Fruit fly (Drosophila melanogaster): ENCODE data around the gene CG31142.

The CG31142 gene

dm6 chr3R:23922502-23923350, 6.3 kb upstream of the CG31142 start, which contains the start of the genes sba and CG31141 (continued):
- TF ChIP-seq ranshi (GFP tag; IDR thresholded peaks at IDR 0.05) (no peak), CG2199 (GFP tag; IDR thresholded peaks at IDR 0.05) (no peak), danr (GFP tag; IDR thresholded peaks at IDR 0.05) (no peak), GATAe (GFP tag; conservative IDR thresholded peaks at IDR 0.05) (no peak), peb (GFP tag; IDR thresholded peaks at IDR 0.05) (no peak), Rfx (GFP tag; IDR thresholded peaks at IDR 0.05) (peak; percentile 40; the same call in 1 of the 2 replicates), CG17912 (GFP tag; optimal IDR thresholded peaks at IDR 0.05) (peak; percentile 46), CG30403 (GFP tag; optimal IDR thresholded peaks at IDR 0.05) (no peak), schlank (tag; optimal IDR thresholded peaks at IDR 0.05) (peak; percentile 2), CHES-1-like (GFP tag; optimal IDR thresholded peaks at IDR 0.05) (peak; percentile 13), crp (GFP tag; optimal IDR thresholded peaks at IDR 0.05) (no peak), CG7928 (GFP tag; optimal IDR thresholded peaks at IDR 0.05) (no peak), vnd (GFP tag; IDR thresholded peaks at IDR 0.05; ENCODE audit: partially characterized antibody) (peak; percentile 80), CG4360 (GFP tag; IDR thresholded peaks at IDR 0.05) (peak; percentile 96), bab2 (GFP tag; optimal IDR thresholded peaks at IDR 0.05) (no peak), sna (GFP tag; IDR thresholded peaks at IDR 0.05; ENCODE audit: partially characterized antibody) (peak; percentile 73), maf-S (GFP tag; optimal IDR thresholded peaks at IDR 0.05) (no peak), CG11560 (tag; IDR thresholded peaks at IDR 0.05) (no peak), CG9817 (tag; optimal IDR thresholded peaks at IDR 0.05) (no peak), ATbp (GFP tag; optimal IDR thresholded peaks at IDR 0.05) (no peak), CG8290 (GFP tag; optimal IDR thresholded peaks at IDR 0.05) (no peak), CG8290 (tag; optimal IDR thresholded peaks at IDR 0.05) (peak in 1 of 2 experiments; percentile 81), disco-r (GFP tag; optimal IDR thresholded peaks at IDR 0.05) (no peak), CG14050 (GFP tag; IDR thresholded peaks at IDR 0.05) (no peak), CG7556 (GFP tag; optimal IDR thresholded peaks at IDR 0.05) (peak; percentile 11), run (tag; optimal IDR thresholded peaks at IDR 0.05) (no peak), Adf1 (GFP tag; IDR thresholded peaks at IDR 0.05) (no peak), hth (optimal IDR thresholded peaks at IDR 0.05) (no peak), CG16815 (GFP tag; optimal IDR thresholded peaks at IDR 0.05) (no peak), bbx (GFP tag; IDR thresholded peaks at IDR 0.05; ENCODE audit: partially characterized antibody) (peak; percentile 94), CG1603 (tag; optimal IDR thresholded peaks at IDR 0.05) (peak; percentile 80), ac (GFP tag; optimal IDR thresholded peaks at IDR 0.05) (no peak), dmrt99B (tag; optimal IDR thresholded peaks at IDR 0.05) (no peak), lov (optimal IDR thresholded peaks at IDR 0.05) (no peak), lov (GFP tag; IDR thresholded peaks at IDR 0.05) (no peak), kni (GFP tag; optimal IDR thresholded peaks at IDR 0.05) (peak; percentile 52), MBD-R2 (GFP tag; IDR thresholded peaks at IDR 0.05) (peak; percentile 57), Awh (GFP tag; IDR thresholded peaks at IDR 0.05) (no peak), CG7786 (GFP tag; optimal IDR thresholded peaks at IDR 0.05) (no peak), oc (tag; optimal IDR thresholded peaks at IDR 0.05) (no peak), Nf-YC (tag; optimal IDR thresholded peaks at IDR 0.05) (peak; percentile 2), Sry-δ (GFP tag; optimal IDR thresholded peaks at IDR 0.05) (peak; percentile 78), CG16863 (GFP tag; optimal IDR thresholded peaks at IDR 0.05) (no peak), CG8765 (GFP tag; IDR thresholded peaks at IDR 0.05) (no peak), CG4854 (GFP tag; optimal IDR thresholded peaks at IDR 0.05) (no peak), inv (GFP tag; IDR thresholded peaks at IDR 0.05; ENCODE audit: partially characterized antibody) (peak; percentile 78; the same call in 1 of the 2 replicates), sob (GFP tag; IDR thresholded peaks at IDR 0.05) (peak; percentile 41; the same call in 1 of the 2 replicates), CG12769 (tag; optimal IDR thresholded peaks at IDR 0.05) (no peak), mirr (GFP tag; optimal IDR thresholded peaks at IDR 0.05) (peak; percentile 42), Dbx (GFP tag; IDR thresholded peaks at IDR 0.05) (no peak)

All from whole organism, embryonic.